Worm (Caenorhabditis elegans) whole organism, L1 larva: ENCODE results near the gene tba-4.

Source experiments
- C04F5.9 ChIP-seq: sonication (generic microtip); optimal IDR thresholded peaks from 2 replicates; lab custom pipeline; 2016; ENCODE audit warnings: missing genetic modification characterization, missing compliant biosample characterization
- C16A3.4 ChIP-seq: fragments of 150-350 bp; optimal IDR thresholded peaks from 2 replicates; lab custom pipeline; 2014; ENCODE audit warnings: missing biosample characterization, missing genetic modification characterization
- C34B4.2 ChIP-seq: sonication (generic microtip); optimal IDR thresholded peaks from 2 replicates; lab custom pipeline; 2017; ENCODE audit warnings: mild to moderate bottlenecking, missing genetic modification characterization, missing compliant biosample characterization
- F16B12.6 ChIP-seq: fragments of 150-350 bp; optimal IDR thresholded peaks from 2 replicates; lab custom pipeline; 2014; ENCODE audit warnings: missing biosample characterization, missing genetic modification characterization
- Y116A8C.19 ChIP-seq: sonication (generic microtip); optimal IDR thresholded peaks from 2 replicates; lab custom pipeline; 2016; ENCODE audit warnings: missing compliant biosample characterization, missing genetic modification characterization, borderline replicate concordance
- aha-1 ChIP-seq: fragments of 150-350 bp; optimal IDR thresholded peaks from 2 replicates; lab custom pipeline; 2014; ENCODE audit warnings: missing biosample characterization, missing genetic modification characterization
- alr-1 ChIP-seq: fragments of 200-800 bp; sonication (Bioruptor generic); optimal IDR thresholded peaks from 2 replicates; lab custom pipeline; 2018; ENCODE audit warnings: borderline replicate concordance, mild to moderate bottlenecking, missing genetic modification characterization, missing compliant biosample characterization
- aly-2 ChIP-seq: fragments of 150-350 bp; optimal IDR thresholded peaks from 2 replicates; lab custom pipeline; 2014; ENCODE audit warnings: missing biosample characterization, missing genetic modification characterization
- blmp-1 ChIP-seq: fragments of 150-350 bp; optimal IDR thresholded peaks from 2 replicates; lab custom pipeline; 2014; ENCODE audit warnings: missing biosample characterization, missing genetic modification characterization
- ceh-63 ChIP-seq: fragments of 200-800 bp; sonication (Bioruptor generic); optimal IDR thresholded peaks from 2 replicates; lab custom pipeline; 2018; ENCODE audit warnings: mild to moderate bottlenecking, missing genetic modification characterization, missing compliant biosample characterization
- ceh-82 ChIP-seq, 3 experiments: fragments of 150-350 bp in 1 of 3; sonication (generic microtip) in 2 of 3; optimal IDR thresholded peaks; 2 replicates each; lab custom pipeline; 2014 to 2017; ENCODE audit warnings: missing biosample characterization in 3 of 3, missing genetic modification characterization in 3 of 3
- ceh-88 ChIP-seq: fragments of 200-800 bp; sonication (Bioruptor generic); IDR thresholded peaks from 2 replicates; pipeline ENCODE4 v1.3.6; 2022; ENCODE audit warnings: missing genetic modification characterization, missing compliant biosample characterization
- ceh-90 ChIP-seq: sonication (generic microtip); optimal IDR thresholded peaks from 2 replicates; lab custom pipeline; 2016; ENCODE audit warnings: missing genetic modification characterization, missing compliant biosample characterization
- ces-1 ChIP-seq: fragments of 150-350 bp; optimal IDR thresholded peaks from 2 replicates; lab custom pipeline; 2014; ENCODE audit warnings: missing biosample characterization, missing genetic modification reagents, missing genetic modification characterization
- dpl-1 ChIP-seq, 3 experiments: fragments of 150-350 bp in 2 of 3; sonication (generic microtip) in 1 of 3; optimal IDR thresholded peaks; 2 replicates each; lab custom pipeline; 2014 to 2017; ENCODE audit warnings: missing biosample characterization in 3 of 3, missing genetic modification characterization in 3 of 3, missing genetic modification reagents in 3 of 3
- dsc-1 ChIP-seq: sonication (generic microtip); optimal IDR thresholded peaks from 2 replicates; lab custom pipeline; 2016; ENCODE audit warnings: mild to moderate bottlenecking, missing genetic modification characterization, missing compliant biosample characterization
- efl-3 ChIP-seq: fragments of 200-800 bp; sonication (Bioruptor generic); optimal IDR thresholded peaks from 2 replicates; lab custom pipeline; 2018; ENCODE audit warnings: mild to moderate bottlenecking, missing genetic modification characterization, missing compliant biosample characterization
- elt-2 ChIP-seq: sonication (generic microtip); optimal IDR thresholded peaks from 2 replicates; lab custom pipeline; 2016; ENCODE audit warnings: missing genetic modification characterization, mild to moderate bottlenecking, inconsistent platforms, missing compliant biosample characterization, missing genetic modification reagents
- ets-5 ChIP-seq: fragments of 200-800 bp; sonication (Bioruptor generic); IDR thresholded peaks from 2 replicates; pipeline ENCODE4 v1.3.6; 2022; ENCODE audit warnings: missing genetic modification characterization, missing compliant biosample characterization
- fkh-4 ChIP-seq: sonication (generic microtip); optimal IDR thresholded peaks from 2 replicates; lab custom pipeline; 2016; ENCODE audit warnings: missing compliant biosample characterization, missing genetic modification characterization, borderline replicate concordance
- jun-1 ChIP-seq: fragments of 150-350 bp; optimal IDR thresholded peaks from 2 replicates; lab custom pipeline; 2014; ENCODE audit warnings: missing biosample characterization, missing genetic modification reagents, missing genetic modification characterization
- lin-15B ChIP-seq: fragments of 150-350 bp; sonication (generic microtip); optimal IDR thresholded peaks from 3 replicates; lab custom pipeline; 2014; ENCODE audit warnings: missing biosample characterization, missing genetic modification characterization
- lin-35 ChIP-seq, 2 experiments: fragments of 150-350 bp; optimal IDR thresholded peaks; 2 replicates each; lab custom pipeline; 2014; ENCODE audit warnings: missing biosample characterization in 2 of 2, missing genetic modification characterization in 2 of 2, missing genetic modification reagents in 2 of 2
- lir-3 ChIP-seq: sonication (generic microtip); optimal IDR thresholded peaks from 2 replicates; lab custom pipeline; 2016; ENCODE audit warnings: mild to moderate bottlenecking, missing genetic modification characterization, moderate library complexity, missing compliant biosample characterization; ENCODE audit not compliant: poor library complexity
- lsy-2 ChIP-seq, 2 experiments: fragments of 150-350 bp; optimal IDR thresholded peaks; 2 replicates each; lab custom pipeline; 2014; ENCODE audit warnings: missing biosample characterization in 2 of 2, missing genetic modification characterization in 2 of 2
- mef-2 ChIP-seq: fragments of 150-350 bp; optimal IDR thresholded peaks from 2 replicates; lab custom pipeline; 2014; ENCODE audit warnings: missing biosample characterization, missing genetic modification characterization
- nhr-11 ChIP-seq: fragments of 150-350 bp; optimal IDR thresholded peaks from 2 replicates; lab custom pipeline; 2014; ENCODE audit warnings: missing biosample characterization, missing genetic modification characterization
- nhr-19 ChIP-seq: fragments of 200-800 bp; sonication (Bioruptor generic); conservative IDR thresholded peaks from 2 replicates; pipeline ENCODE4 v1.3.6; 2022; ENCODE audit warnings: missing genetic modification characterization, missing compliant biosample characterization
- nhr-20 ChIP-seq: sonication (generic microtip); optimal IDR thresholded peaks from 2 replicates; lab custom pipeline; 2016; ENCODE audit warnings: mild to moderate bottlenecking, missing genetic modification characterization, missing compliant biosample characterization
- nhr-237 ChIP-seq: fragments of 150-350 bp; optimal IDR thresholded peaks from 2 replicates; lab custom pipeline; 2014; ENCODE audit warnings: missing biosample characterization, missing genetic modification characterization
- nhr-28 ChIP-seq: fragments of 150-350 bp; optimal IDR thresholded peaks from 2 replicates; lab custom pipeline; 2014; ENCODE audit warnings: missing biosample characterization, missing genetic modification characterization
- nhr-77 ChIP-seq: fragments of 150-350 bp; optimal IDR thresholded peaks from 2 replicates; lab custom pipeline; 2014; ENCODE audit warnings: missing biosample characterization, missing genetic modification characterization
- nhr-84 ChIP-seq: sonication (generic microtip); optimal IDR thresholded peaks from 2 replicates; lab custom pipeline; 2017; ENCODE audit warnings: missing biosample characterization, missing genetic modification characterization
- nhr-85 ChIP-seq: sonication (generic microtip); peaks from one replicate; lab custom pipeline; 2016; ENCODE audit warnings: missing genetic modification characterization, inconsistent platforms, missing compliant biosample characterization
- pag-3 ChIP-seq: sonication (generic microtip); optimal IDR thresholded peaks from 2 replicates; lab custom pipeline; 2017; ENCODE audit warnings: missing genetic modification characterization, mild to moderate bottlenecking, missing compliant biosample characterization, antibody characterized with exemption, borderline replicate concordance; ENCODE audit not compliant: insufficient read depth
- pqm-1 ChIP-seq: sonication (generic microtip); optimal IDR thresholded peaks from 3 replicates; lab custom pipeline; 2017; ENCODE audit warnings: missing biosample characterization, missing genetic modification characterization
- rnt-1 ChIP-seq: sonication (generic microtip); optimal IDR thresholded peaks from 2 replicates; lab custom pipeline; 2016; ENCODE audit warnings: mild to moderate bottlenecking, missing genetic modification characterization, moderate library complexity, missing compliant biosample characterization
- snu-23 ChIP-seq: sonication (generic microtip); optimal IDR thresholded peaks from 2 replicates; lab custom pipeline; 2016; ENCODE audit warnings: missing genetic modification characterization, missing compliant biosample characterization
- sox-4 ChIP-seq: sonication (generic microtip); optimal IDR thresholded peaks from 2 replicates; lab custom pipeline; 2016; ENCODE audit warnings: missing genetic modification characterization, missing compliant biosample characterization
- tbx-2 ChIP-seq: sonication (generic microtip); optimal IDR thresholded peaks from 2 replicates; lab custom pipeline; 2016; ENCODE audit warnings: missing genetic modification characterization, missing compliant biosample characterization
- unc-30 ChIP-seq: sonication (generic microtip); optimal IDR thresholded peaks from 2 replicates; lab custom pipeline; 2017; ENCODE audit warnings: missing biosample characterization, missing genetic modification characterization
- unc-86 ChIP-seq: sonication (generic microtip); optimal IDR thresholded peaks from 2 replicates; lab custom pipeline; 2016; ENCODE audit warnings: missing genetic modification characterization, missing compliant biosample characterization
- unc-98 ChIP-seq: fragments of 200-800 bp; sonication (Bioruptor generic); IDR thresholded peaks from 2 replicates; pipeline ENCODE4 v1.3.6; 2022; ENCODE audit warnings: missing genetic modification characterization, missing compliant biosample characterization
- xbp-1 ChIP-seq: sonication (generic microtip); optimal IDR thresholded peaks from 2 replicates; lab custom pipeline; 2016; ENCODE audit warnings: missing genetic modification characterization, missing compliant biosample characterization
- zip-4 ChIP-seq: fragments of 200-800 bp; sonication (Bioruptor generic); optimal IDR thresholded peaks from 2 replicates; lab custom pipeline; 2018; ENCODE audit warnings: mild to moderate bottlenecking, missing genetic modification characterization, moderate library complexity, missing compliant biosample characterization
- ztf-11 ChIP-seq, 2 experiments: sonication (generic microtip); optimal IDR thresholded peaks; 2 replicates each; lab custom pipeline; 2016 to 2017; ENCODE audit warnings: missing genetic modification characterization in 2 of 2, missing biosample characterization in 1 of 2, missing compliant biosample characterization in 1 of 2

Gene tba-4

ce11 chrII:10873631-10874030, 44.9 kb upstream of the tba-4 start, which contains the start of gene orc-2:
Gene orc-2, plus strand, starts transcription at chrII:10873931.
- TF ChIP-seq aha-1 (tag; lab: Kevin White, UChicago), result no peak
- no peak for TF ChIP-seq nhr-20 (tag; lab: Kevin White, UChicago)
- TF ChIP-seq F16B12.6, result no peak
- TF ChIP-seq unc-86, result no peak
- TF ChIP-seq dsc-1 (tag; lab: Kevin White, UChicago), result no peak
- TF ChIP-seq ets-5 (GFP tag; lab: Robert Waterston, UW), result no peak
- TF ChIP-seq rnt-1 (tag; lab: Kevin White, UChicago), result no peak
- no peak for TF ChIP-seq xbp-1 (tag; lab: Kevin White, UChicago)
- TF ChIP-seq nhr-237 (tag; lab: Kevin White, UChicago), result no peak
- TF ChIP-seq ces-1 (GFP tag; lab: Kevin White, UChicago), result no peak
- TF ChIP-seq efl-3 (GFP tag; lab: Kevin White, UChicago), result no peak
- no peak for TF ChIP-seq unc-30 (tag; lab: Kevin White, UChicago)
- TF ChIP-seq lin-35 (GFP tag; optimal IDR thresholded peaks at IDR 0.05; lab: Kevin White, UChicago), result no peak
- no peak for TF ChIP-seq elt-2 (tag; lab: Kevin White, UChicago)
- TF ChIP-seq alr-1 (tag; lab: Kevin White, UChicago), result no peak

- TF ChIP-seq lin-15B, result no peak
- TF ChIP-seq dsc-1 (tag; lab: Kevin White, UChicago), result peak; percentile 69
Observed at ce11 chrII:10880625-10881024, 37.9 kb upstream of the tba-4 start, which contains the start of gene lurp-1. Gene lurp-1, plus strand, starts transcription at chrII:10880925.

- no peak for TF ChIP-seq ceh-63
- TF ChIP-seq, all 84 proteins: peak for 0
Observed at ce11 chrII:10884396-10884795, 34.1 kb upstream of the tba-4 start, which contains the start of gene egg-3. Gene egg-3, minus strand, starts transcription at chrII:10884441.

- TF ChIP-seq lsy-2 (tag; optimal IDR thresholded peaks at IDR 0.05; lab: Kevin White, UChicago) (no peak), ceh-90 (tag; lab: Kevin White, UChicago) (no peak), C16A3.4 (tag; lab: Kevin White, UChicago) (no peak), C34B4.2 (tag; lab: Kevin White, UChicago) (no peak), zip-4 (GFP tag; lab: Kevin White, UChicago) (no peak), snu-23 (no peak), ceh-82 (tag; optimal IDR thresholded peaks at IDR 0.05; lab: Kevin White, UChicago) (no peak), ztf-11 (tag; optimal IDR thresholded peaks at IDR 0.05; lab: Kevin White, UChicago) (no peak), nhr-11 (tag; lab: Kevin White, UChicago) (no peak), aly-2 (tag; lab: Kevin White, UChicago) (no peak), efl-3 (GFP tag; lab: Kevin White, UChicago) (no peak), unc-30 (tag; lab: Kevin White, UChicago) (no peak), pag-3 (no peak), fkh-4 (no peak), ceh-88 (no peak), tbx-2 (tag; lab: Kevin White, UChicago) (no peak), jun-1 (no peak), blmp-1 (tag; lab: Kevin White, UChicago) (no peak), nhr-28 (tag; lab: Kevin White, UChicago) (no peak)
Observed at ce11 chrII:10885250-10885649, 33.3 kb upstream of the tba-4 start.

- no peak for TF ChIP-seq mef-2
- no peak for TF ChIP-seq nhr-19 (GFP tag; lab: Robert Waterston, UW)
- TF ChIP-seq C04F5.9 (tag; lab: Kevin White, UChicago), result no peak
- TF ChIP-seq blmp-1 (tag; lab: Kevin White, UChicago), result peak; percentile 12
- TF ChIP-seq lir-3, result no peak
- TF ChIP-seq nhr-85 (tag; lab: Kevin White, UChicago), result peak; percentile 53
- TF ChIP-seq sox-4 (tag; lab: Kevin White, UChicago), result no peak
- no peak for TF ChIP-seq ceh-63
- no peak for TF ChIP-seq efl-3 (GFP tag; lab: Kevin White, UChicago)
- TF ChIP-seq nhr-77 (tag; lab: Kevin White, UChicago), result no peak
- TF ChIP-seq pqm-1 (tag; lab: Kevin White, UChicago), result no peak
- TF ChIP-seq nhr-84 (tag; lab: Kevin White, UChicago), result no peak
- TF ChIP-seq lin-15B, result no peak
- TF ChIP-seq unc-98 (GFP tag; lab: Robert Waterston, UW), result no peak
- no peak for TF ChIP-seq Y116A8C.19 (tag; lab: Kevin White, UChicago)
- TF ChIP-seq dpl-1 (GFP tag; optimal IDR thresholded peaks at IDR 0.05; lab: Kevin White, UChicago), result no peak
- TF ChIP-seq aha-1 (tag; lab: Kevin White, UChicago), result no peak
- TF ChIP-seq, all 84 proteins: peak for 2
Observed at ce11 chrII:10885868-10886514, 32.5 kb upstream of the tba-4 start, which contains the start of gene F44F4.3. Gene F44F4.3, minus strand, starts transcription at chrII:10885918.
